Worm (Caenorhabditis elegans) whole organism, L2 larva: ENCODE measurements around the gene Y17G9B.5.

Experiments used
- C34F6.9 ChIP-seq: fragments of 150-350 bp; optimal IDR thresholded peaks from 2 replicates; lab custom pipeline; 2014; ENCODE audit warnings: missing biosample characterization, missing genetic modification characterization
- F13H6.1 ChIP-seq: sonication (generic microtip); optimal IDR thresholded peaks from 2 replicates; lab custom pipeline; 2016; ENCODE audit warnings: missing genetic modification characterization, missing compliant biosample characterization
- R02D3.7 ChIP-seq: fragments of 150-350 bp; optimal IDR thresholded peaks from 2 replicates; lab custom pipeline; 2014; ENCODE audit warnings: missing biosample characterization, missing genetic modification characterization
- Y55F3AM.14 ChIP-seq: fragments of 200-800 bp; sonication (Bioruptor generic); optimal IDR thresholded peaks from 2 replicates; lab custom pipeline; 2018; ENCODE audit warnings: mild to moderate bottlenecking, missing genetic modification characterization, missing compliant biosample characterization
- ZK546.5 ChIP-seq: sonication (generic microtip); optimal IDR thresholded peaks from 2 replicates; lab custom pipeline; 2017; ENCODE audit warnings: missing biosample characterization, missing genetic modification characterization
- alr-1 ChIP-seq: fragments of 150-350 bp; optimal IDR thresholded peaks from 2 replicates; lab custom pipeline; 2014; ENCODE audit warnings: missing biosample characterization, missing genetic modification characterization
- aly-2 ChIP-seq: fragments of 150-350 bp; optimal IDR thresholded peaks from 2 replicates; lab custom pipeline; 2014; ENCODE audit warnings: missing biosample characterization, missing genetic modification characterization
- ama-1 ChIP-seq: fragments of 150-350 bp; optimal IDR thresholded peaks from 2 replicates; lab custom pipeline; 2018; ENCODE audit warnings: inconsistent platforms
- blmp-1 ChIP-seq: sonication (generic microtip); optimal IDR thresholded peaks from 2 replicates; lab custom pipeline; 2017; ENCODE audit warnings: missing genetic modification characterization, mild to moderate bottlenecking, missing compliant biosample characterization, antibody characterized with exemption, moderate library complexity; ENCODE audit not compliant: insufficient read depth
- ceh-16 ChIP-seq: fragments of 150-350 bp; optimal IDR thresholded peaks from 2 replicates; lab custom pipeline; 2014; ENCODE audit warnings: missing biosample characterization, missing genetic modification characterization
- ceh-82 ChIP-seq: fragments of 150-350 bp; optimal IDR thresholded peaks from 2 replicates; lab custom pipeline; 2014; ENCODE audit warnings: missing biosample characterization, missing genetic modification characterization
- crh-2 ChIP-seq: sonication (generic microtip); optimal IDR thresholded peaks from 2 replicates; lab custom pipeline; 2017; ENCODE audit warnings: missing biosample characterization, missing genetic modification characterization
- dmd-4 ChIP-seq: sonication (generic microtip); optimal IDR thresholded peaks from 2 replicates; lab custom pipeline; 2017; ENCODE audit warnings: missing biosample characterization, missing genetic modification characterization
- egl-27 ChIP-seq: sonication (generic microtip); optimal IDR thresholded peaks from 3 replicates; lab custom pipeline; 2017; ENCODE audit warnings: missing biosample characterization, missing genetic modification reagents, missing genetic modification characterization
- elt-1 ChIP-seq: fragments of 150-350 bp; optimal IDR thresholded peaks from 2 replicates; lab custom pipeline; 2014; ENCODE audit warnings: missing biosample characterization, missing genetic modification characterization
- elt-3 ChIP-seq: sonication (generic microtip); optimal IDR thresholded peaks from 2 replicates; lab custom pipeline; 2017; ENCODE audit warnings: missing biosample characterization, missing genetic modification characterization
- fos-1 ChIP-seq: fragments of 150-350 bp; optimal IDR thresholded peaks from 2 replicates; lab custom pipeline; 2014; ENCODE audit warnings: missing biosample characterization, missing genetic modification characterization
- gmeb-1 ChIP-seq: fragments of 150-350 bp; optimal IDR thresholded peaks from 2 replicates; lab custom pipeline; 2014; ENCODE audit warnings: missing biosample characterization, missing genetic modification characterization
- lin-11 ChIP-seq: fragments of 150-350 bp; sonication (generic microtip); optimal IDR thresholded peaks from 2 replicates; lab custom pipeline; 2014; ENCODE audit warnings: missing biosample characterization, missing genetic modification characterization, inconsistent platforms, mixed read lengths
- lin-13 ChIP-seq: fragments of 150-350 bp; optimal IDR thresholded peaks from 2 replicates; lab custom pipeline; 2014; ENCODE audit warnings: missing biosample characterization, missing genetic modification reagents, missing genetic modification characterization
- lin-39 ChIP-seq: fragments of 150-350 bp; optimal IDR thresholded peaks from 2 replicates; lab custom pipeline; 2014; ENCODE audit warnings: missing biosample characterization, missing genetic modification reagents, missing genetic modification characterization
- lsy-2 ChIP-seq, 2 experiments: fragments of 150-350 bp in 1 of 2; sonication (generic microtip) in 1 of 2; optimal IDR thresholded peaks; 2 replicates each; lab custom pipeline; 2014 to 2017; ENCODE audit warnings: missing biosample characterization in 2 of 2, missing genetic modification characterization in 2 of 2
- mab-5 ChIP-seq: fragments of 150-350 bp; optimal IDR thresholded peaks from 2 replicates; lab custom pipeline; 2014; ENCODE audit warnings: missing biosample characterization, missing genetic modification characterization
- mbf-1 ChIP-seq: sonication (generic microtip); optimal IDR thresholded peaks from 2 replicates; lab custom pipeline; 2017; ENCODE audit warnings: missing biosample characterization, missing genetic modification characterization
- nhr-10 ChIP-seq: sonication (generic microtip); optimal IDR thresholded peaks from 2 replicates; lab custom pipeline; 2017; ENCODE audit warnings: missing biosample characterization, missing genetic modification characterization
- nhr-11 ChIP-seq: fragments of 150-350 bp; optimal IDR thresholded peaks from 2 replicates; lab custom pipeline; 2014; ENCODE audit warnings: missing biosample characterization, missing genetic modification characterization
- nhr-129 ChIP-seq: fragments of 150-350 bp; optimal IDR thresholded peaks from 2 replicates; lab custom pipeline; 2014; ENCODE audit warnings: missing biosample characterization, missing genetic modification characterization
- nhr-21 ChIP-seq: fragments of 150-350 bp; optimal IDR thresholded peaks from 2 replicates; lab custom pipeline; 2014; ENCODE audit warnings: missing biosample characterization, missing genetic modification characterization
- nhr-23 ChIP-seq: fragments of 150-350 bp; optimal IDR thresholded peaks from 2 replicates; lab custom pipeline; 2014; ENCODE audit warnings: missing biosample characterization, missing genetic modification reagents, missing genetic modification characterization
- nhr-25 ChIP-seq: fragments of 150-350 bp; sonication (generic microtip); optimal IDR thresholded peaks from 3 replicates; lab custom pipeline; 2014; ENCODE audit warnings: missing biosample characterization, missing genetic modification characterization
- nhr-6 ChIP-seq: fragments of 150-350 bp; optimal IDR thresholded peaks from 2 replicates; lab custom pipeline; 2014; ENCODE audit warnings: missing biosample characterization, missing genetic modification characterization
- nhr-77 ChIP-seq: fragments of 150-350 bp; optimal IDR thresholded peaks from 2 replicates; lab custom pipeline; 2014; ENCODE audit warnings: missing biosample characterization, missing genetic modification characterization
- peb-1 ChIP-seq: fragments of 150-350 bp; optimal IDR thresholded peaks from 2 replicates; lab custom pipeline; 2014; ENCODE audit warnings: missing biosample characterization, missing genetic modification characterization
- sem-4 ChIP-seq: fragments of 150-350 bp; optimal IDR thresholded peaks from 2 replicates; lab custom pipeline; 2014; ENCODE audit warnings: missing biosample characterization, missing genetic modification reagents, missing genetic modification characterization
- skn-1 ChIP-seq: sonication (generic microtip); optimal IDR thresholded peaks from 2 replicates; lab custom pipeline; 2017; ENCODE audit warnings: missing biosample characterization, missing genetic modification characterization
- sma-3 ChIP-seq: sonication (generic microtip); optimal IDR thresholded peaks from 2 replicates; lab custom pipeline; 2016; ENCODE audit warnings: missing genetic modification reagents, missing genetic modification characterization, missing compliant biosample characterization
- sma-9 ChIP-seq, 2 experiments: fragments of 150-350 bp in 1 of 2; sonication (generic microtip) in 1 of 2; optimal IDR thresholded peaks; 2 replicates each; lab custom pipeline; 2014 to 2016; ENCODE audit warnings: missing genetic modification characterization in 2 of 2, mild to moderate bottlenecking in 1 of 2, missing biosample characterization in 1 of 2, missing compliant biosample characterization in 1 of 2, missing genetic modification reagents in 1 of 2, moderate library complexity in 1 of 2
- snpc-4 ChIP-seq: fragments of 150-350 bp; optimal IDR thresholded peaks from 2 replicates; lab custom pipeline; 2014; ENCODE audit warnings: missing biosample characterization, missing genetic modification characterization
- unc-39 ChIP-seq: fragments of 150-350 bp; optimal IDR thresholded peaks from 2 replicates; lab custom pipeline; 2014; ENCODE audit warnings: missing biosample characterization, missing genetic modification characterization
- unc-55 ChIP-seq: fragments of 150-350 bp; sonication (generic microtip); optimal IDR thresholded peaks from 3 replicates; lab custom pipeline; 2014; ENCODE audit warnings: missing biosample characterization, missing genetic modification reagents, missing genetic modification characterization
- unc-62 ChIP-seq: fragments of 150-350 bp; optimal IDR thresholded peaks from 2 replicates; lab custom pipeline; 2014; ENCODE audit warnings: missing biosample characterization, missing genetic modification reagents, missing genetic modification characterization
- zag-1 ChIP-seq: fragments of 150-350 bp; optimal IDR thresholded peaks from 2 replicates; lab custom pipeline; 2014; ENCODE audit warnings: missing biosample characterization, missing genetic modification characterization
- ztf-11 ChIP-seq: sonication (generic microtip); optimal IDR thresholded peaks from 2 replicates; lab custom pipeline; 2017; ENCODE audit warnings: missing biosample characterization, missing genetic modification characterization
- ztf-4 ChIP-seq: fragments of 150-350 bp; optimal IDR thresholded peaks from 2 replicates; lab custom pipeline; 2014; ENCODE audit warnings: missing biosample characterization, missing genetic modification characterization

Y17G9B.5 gene

DNA sequence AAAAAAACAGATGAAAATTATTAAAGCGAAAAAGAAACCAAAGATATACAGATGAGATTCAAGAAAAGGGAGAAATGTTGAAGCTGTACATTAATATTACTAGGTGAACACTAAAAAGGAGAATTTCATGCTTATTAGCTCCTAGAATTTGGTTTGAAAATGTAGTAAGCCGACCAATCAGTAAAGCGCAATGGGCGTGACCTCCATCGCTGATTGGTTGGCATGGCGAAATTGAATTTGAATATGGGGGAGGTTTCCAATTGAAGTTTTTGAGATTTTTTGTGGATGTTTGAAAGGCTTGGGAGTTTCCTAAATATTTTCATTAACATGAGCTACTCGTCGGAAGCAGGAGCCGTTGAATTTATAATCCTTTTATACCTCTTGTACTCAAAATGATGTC is 26.5 kb downstream of the Y17G9B.5 start:
- TF ChIP-seq ceh-16 (tag; lab: Kevin White, UChicago), result no peak
- TF ChIP-seq nhr-23 (tag; lab: Kevin White, UChicago), result no peak

ce11 chrIV:4780129-4780528 is 30.1 kb downstream of the Y17G9B.5 start, which contains the start of gene set-15:
Gene set-15, minus strand, starts transcription at chrIV:4780229.
- TF ChIP-seq ZK546.5 (tag; lab: Kevin White, UChicago), result no peak
- no peak for TF ChIP-seq mab-5
- no peak for TF ChIP-seq lsy-2 (tag; optimal IDR thresholded peaks at IDR 0.05; lab: Kevin White, UChicago)
- no peak for TF ChIP-seq peb-1
- TF ChIP-seq lin-11, result no peak
- no peak for TF ChIP-seq nhr-23 (tag; lab: Kevin White, UChicago)
- no peak for TF ChIP-seq ztf-11 (tag; lab: Kevin White, UChicago)
- no peak for TF ChIP-seq unc-55 (GFP tag; lab: Kevin White, UChicago)
- TF ChIP-seq elt-3, result no peak
- TF ChIP-seq unc-62, result no peak
- no peak for TF ChIP-seq ceh-16 (tag; lab: Kevin White, UChicago)
- no peak for TF ChIP-seq nhr-11 (tag; lab: Kevin White, UChicago)
- TF ChIP-seq fos-1 (tag; lab: Kevin White, UChicago), result no peak
- no peak for TF ChIP-seq blmp-1 (tag; lab: Kevin White, UChicago)
- TF ChIP-seq nhr-6 (tag; lab: Kevin White, UChicago), result no peak
- TF ChIP-seq lin-13 (GFP tag; lab: Kevin White, UChicago), result no peak
- TF ChIP-seq gmeb-1 (tag; lab: Kevin White, UChicago), result no peak
- no peak for TF ChIP-seq Y55F3AM.14 (GFP tag; lab: Kevin White, UChicago)

ce11 chrIV:4781123-4781522 is 31.1 kb downstream of the Y17G9B.5 start:
- peak; percentile 50 for TF ChIP-seq F13H6.1 (tag; lab: Kevin White, UChicago)
- peak; percentile 7 for TF ChIP-seq nhr-129 (tag; lab: Kevin White, UChicago)
- peak; percentile 1 for TF ChIP-seq unc-55 (GFP tag; lab: Kevin White, UChicago)
- no peak for TF ChIP-seq gmeb-1 (tag; lab: Kevin White, UChicago)

DNA sequence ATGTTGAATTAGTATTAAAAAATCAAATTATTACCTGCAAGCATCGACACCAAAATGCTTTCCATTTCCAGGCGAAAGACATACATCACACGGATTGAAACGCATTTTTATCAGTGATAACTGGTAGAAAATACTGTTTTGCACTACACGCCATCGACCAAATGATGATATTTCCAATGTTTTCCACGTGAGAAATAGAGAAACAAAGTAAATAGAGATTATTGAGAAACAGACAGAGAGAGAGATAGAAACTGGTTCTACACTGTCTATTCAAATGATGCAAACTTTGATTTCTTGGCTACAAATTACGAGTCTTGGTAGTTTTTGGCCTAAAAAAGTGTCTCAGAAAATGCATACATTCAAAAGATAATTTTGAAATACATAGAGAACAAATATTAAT is 38.3 kb downstream of the Y17G9B.5 start, which contains the start of gene nhr-104:
Gene nhr-104 (minus strand): TSS at position 361 of the 400 bp plus-strand sequence.
- TF ChIP-seq egl-27 (tag; lab: Kevin White, UChicago), result no peak
- no peak for TF ChIP-seq alr-1 (tag; lab: Kevin White, UChicago)
- no peak for TF ChIP-seq ceh-16 (tag; lab: Kevin White, UChicago)
- no peak for TF ChIP-seq peb-1
- TF ChIP-seq skn-1 (tag; lab: Kevin White, UChicago), result peak; percentile 78
- TF ChIP-seq ztf-11 (tag; lab: Kevin White, UChicago), result no peak
- TF ChIP-seq nhr-11 (tag; lab: Kevin White, UChicago), result no peak
- TF ChIP-seq nhr-25, result peak; percentile 60
- peak in 1 of 2 experiments; percentile 56 for TF ChIP-seq lsy-2 (tag; optimal IDR thresholded peaks at IDR 0.05; lab: Kevin White, UChicago)
- no peak for TF ChIP-seq elt-1 (tag; lab: Kevin White, UChicago)
- peak; percentile 65 for TF ChIP-seq fos-1 (tag; lab: Kevin White, UChicago)
- peak; percentile 47 for TF ChIP-seq C34F6.9
- peak; percentile 38 for TF ChIP-seq nhr-21 (tag; lab: Kevin White, UChicago)
- TF ChIP-seq zag-1, result no peak
- no peak for TF ChIP-seq elt-3
- TF ChIP-seq nhr-77 (tag; lab: Kevin White, UChicago), result no peak
- peak; percentile 86 for TF ChIP-seq nhr-129 (tag; lab: Kevin White, UChicago)
- no peak for TF ChIP-seq nhr-23 (tag; lab: Kevin White, UChicago)
- no peak for TF ChIP-seq lin-13 (GFP tag; lab: Kevin White, UChicago)
- no peak for TF ChIP-seq unc-55 (GFP tag; lab: Kevin White, UChicago)
- no peak for TF ChIP-seq mbf-1 (tag; lab: Kevin White, UChicago)
- TF ChIP-seq sma-3 (GFP tag; lab: Kevin White, UChicago), result peak; percentile 59
- peak; percentile 27 for TF ChIP-seq F13H6.1 (tag; lab: Kevin White, UChicago)
- TF ChIP-seq ceh-82, result no peak
- no peak for TF ChIP-seq Y55F3AM.14 (GFP tag; lab: Kevin White, UChicago)
- TF ChIP-seq aly-2 (tag; lab: Kevin White, UChicago), result no peak
- no peak for TF ChIP-seq ZK546.5 (tag; lab: Kevin White, UChicago)
- no peak for TF ChIP-seq lin-39 (tag; lab: Kevin White, UChicago)
- TF ChIP-seq gmeb-1 (tag; lab: Kevin White, UChicago), result peak; percentile 54
- TF ChIP-seq lin-11, result no peak
- TF ChIP-seq nhr-6 (tag; lab: Kevin White, UChicago), result no peak
- peak; percentile 74 for TF ChIP-seq sma-9 (GFP tag; optimal IDR thresholded peaks at IDR 0.05; lab: Kevin White, UChicago)
- TF ChIP-seq sma-9 (tag; optimal IDR thresholded peaks at IDR 0.05; lab: Kevin White, UChicago), result no peak
- no peak for TF ChIP-seq nhr-10 (tag; lab: Kevin White, UChicago)
- TF ChIP-seq ztf-4, result no peak
- TF ChIP-seq unc-62, result no peak
- no peak for TF ChIP-seq snpc-4 (tag; lab: Kevin White, UChicago)
- TF ChIP-seq dmd-4 (tag; lab: Kevin White, UChicago), result no peak
- TF ChIP-seq sem-4 (tag; lab: Kevin White, UChicago), result no peak
- no peak for TF ChIP-seq R02D3.7 (tag; lab: Kevin White, UChicago)
- TF ChIP-seq unc-39 (tag; lab: Kevin White, UChicago), result no peak
- no peak for TF ChIP-seq mab-5
- TF ChIP-seq crh-2 (tag; lab: Kevin White, UChicago), result peak; percentile 68
- TF ChIP-seq blmp-1 (tag; lab: Kevin White, UChicago), result peak; percentile 5
- TF ChIP-seq ama-1 (lab: Kevin White, UChicago), result no peak
